Worm (Caenorhabditis elegans) whole organism, L3 larva: ENCODE data around the gene ceh-31.

Experiments used
- aly-2 ChIP-seq: fragments of 150-350 bp; optimal IDR thresholded peaks from 2 replicates; lab custom pipeline; 2014; ENCODE audit warnings: missing biosample characterization, missing genetic modification characterization
- ama-1 ChIP-seq: fragments of 150-350 bp; optimal IDR thresholded peaks from 2 replicates; lab custom pipeline; 2018
- jun-1 ChIP-seq: fragments of 150-350 bp; optimal IDR thresholded peaks from 2 replicates; lab custom pipeline; 2014; ENCODE audit warnings: missing biosample characterization, missing genetic modification reagents, missing genetic modification characterization
- nhr-25 ChIP-seq: sonication (generic microtip); optimal IDR thresholded peaks from 2 replicates; lab custom pipeline; 2017; ENCODE audit warnings: missing biosample characterization, missing genetic modification characterization
- tbx-2 ChIP-seq: sonication (generic microtip); optimal IDR thresholded peaks from 2 replicates; lab custom pipeline; 2016; ENCODE audit warnings: mild to moderate bottlenecking, missing genetic modification characterization, missing compliant biosample characterization
- unc-39 ChIP-seq: sonication (generic microtip); optimal IDR thresholded peaks from 4 replicates; lab custom pipeline; 2017; ENCODE audit warnings: missing biosample characterization, missing genetic modification characterization
- ztf-11 ChIP-seq: fragments of 150-350 bp; optimal IDR thresholded peaks from 2 replicates; lab custom pipeline; 2014; ENCODE audit warnings: missing biosample characterization, missing genetic modification characterization

DNA sequence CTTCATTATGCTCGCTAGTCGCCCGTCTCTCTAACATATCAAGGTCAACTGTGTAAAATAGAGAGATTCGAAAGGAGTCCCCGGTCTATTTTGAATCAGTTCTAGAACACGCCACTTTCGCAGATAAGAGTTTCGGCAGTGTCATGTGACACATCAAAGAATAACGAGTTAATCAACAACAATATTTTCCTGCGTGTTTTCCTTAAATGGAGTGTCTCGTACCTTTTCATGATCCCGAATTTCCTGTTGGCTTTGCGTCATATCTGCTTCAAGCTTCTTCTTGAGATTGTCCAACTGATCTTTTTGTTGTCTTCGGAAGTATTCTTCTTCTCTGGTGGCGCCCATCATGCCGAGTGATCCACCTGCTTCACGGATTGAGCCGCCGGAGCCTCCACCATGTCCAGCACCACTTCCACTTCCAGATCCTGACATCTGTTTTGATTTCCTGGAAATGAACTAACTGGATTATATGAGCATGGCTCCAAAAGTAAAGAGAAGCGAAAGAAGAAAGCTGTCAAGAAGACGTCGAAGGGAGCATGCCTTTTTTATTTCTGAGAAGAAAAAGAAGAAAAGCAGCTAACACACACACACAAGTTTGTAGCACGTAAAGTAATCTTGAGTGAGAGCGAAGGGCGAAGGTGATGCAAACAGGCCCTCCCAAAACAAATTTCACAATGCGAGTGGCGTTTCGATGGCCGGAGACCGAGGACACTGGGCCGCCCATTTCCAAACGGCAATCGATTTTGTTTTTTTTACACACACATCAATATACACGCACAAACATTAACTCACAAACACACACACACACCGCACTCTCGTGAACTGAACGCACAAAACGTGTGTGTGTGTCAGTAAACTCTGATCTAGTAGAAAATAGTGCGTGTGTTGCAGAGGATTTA is 45.2 kb upstream of the ceh-31 start:
- TF ChIP-seq nhr-25 (peak; percentile 62), unc-39 (tag; lab: Kevin White, UChicago) (no peak), jun-1 (tag; lab: Kevin White, UChicago) (peak; percentile 15), ama-1 (lab: Kevin White, UChicago) (peak; percentile 91), ztf-11 (no peak), tbx-2 (tag; lab: Kevin White, UChicago) (no peak), aly-2 (tag; lab: Kevin White, UChicago) (no peak)
